Fruit fly (Drosophila melanogaster): ENCODE measurements around the gene Srp54k.
A peak's percentile ranks its signal among the peaks of the same experiment; 100 is the strongest.

Srp54k gene

dm6 chr3L:5154917-5155613 is 2.6 kb downstream of the Srp54k start (continued):
- peak; percentile 100 for TF ChIP-seq abd-A (tag; optimal IDR thresholded peaks at IDR 0.05)
- TF ChIP-seq CG11723 (GFP tag; optimal IDR thresholded peaks at IDR 0.05): no peak
- peak; percentile 49 for TF ChIP-seq gcm (GFP tag; optimal IDR thresholded peaks at IDR 0.05)
- TF ChIP-seq Bteb2 (GFP tag; optimal IDR thresholded peaks at IDR 0.05): peak; percentile 74
- no peak for TF ChIP-seq Opbp (GFP tag; IDR thresholded peaks at IDR 0.05; ENCODE audit: partially characterized antibody)
- peak; percentile 83 for TF ChIP-seq CG17359 (tag; optimal IDR thresholded peaks at IDR 0.05)
- TF ChIP-seq sens (GFP tag): peak; percentile 97
- peak; percentile 32 for TF ChIP-seq CG16815 (GFP tag; optimal IDR thresholded peaks at IDR 0.05)
- peak; percentile 56 for TF ChIP-seq Oli (tag; optimal IDR thresholded peaks at IDR 0.05)
- TF ChIP-seq CG9437 (GFP tag; optimal IDR thresholded peaks at IDR 0.05): peak; percentile 20
- peak; percentile 68 for TF ChIP-seq BtbVII (GFP tag; optimal IDR thresholded peaks at IDR 0.05)
- no peak for TF ChIP-seq Hr39 (optimal IDR thresholded peaks at IDR 0.05)
- peak; percentile 94 for TF ChIP-seq CG18599 (GFP tag; optimal IDR thresholded peaks at IDR 0.05)
- TF ChIP-seq mam (GFP tag; optimal IDR thresholded peaks at IDR 0.05): peak; percentile 82
- TF ChIP-seq Ravus (GFP tag; IDR thresholded peaks at IDR 0.05): peak; percentile 45
- TF ChIP-seq CG9932 (GFP tag; IDR thresholded peaks at IDR 0.05): no peak; the same call in 1 of the 2 replicates
- TF ChIP-seq CG13624 (GFP tag; optimal IDR thresholded peaks at IDR 0.05): peak; percentile 83
- no peak for TF ChIP-seq Lpt (GFP tag; optimal IDR thresholded peaks at IDR 0.05)
- TF ChIP-seq Optix (GFP tag; IDR thresholded peaks at IDR 0.05): no peak; the same call in 1 of the 3 replicates
- TF ChIP-seq Sin3A (optimal IDR thresholded peaks at IDR 0.05): no peak
- TF ChIP-seq insv (GFP tag; optimal IDR thresholded peaks at IDR 0.05): peak in 1 of 2 experiments; percentile 3
- TF ChIP-seq sc (optimal IDR thresholded peaks at IDR 0.05): no peak
- no peak for TF ChIP-seq sc (GFP tag; optimal IDR thresholded peaks at IDR 0.05)
- TF ChIP-seq D19B (GFP tag; optimal IDR thresholded peaks at IDR 0.05): peak; percentile 51
- peak; percentile 61; the same call in 2 of the 3 replicates for TF ChIP-seq CG14050 (GFP tag; IDR thresholded peaks at IDR 0.05)
- TF ChIP-seq cato (GFP tag; optimal IDR thresholded peaks at IDR 0.05; ENCODE audit: borderline replicate concordance): peak; percentile 59
- peak; percentile 51 for TF ChIP-seq nmo (GFP tag; optimal IDR thresholded peaks at IDR 0.05)
- TF ChIP-seq CG8924 (tag; optimal IDR thresholded peaks at IDR 0.05): no peak
- TF ChIP-seq CG13123 (GFP tag; optimal IDR thresholded peaks at IDR 0.05): no peak
- no peak for TF ChIP-seq jing (GFP tag; optimal IDR thresholded peaks at IDR 0.05)
- no peak for TF ChIP-seq CG17912 (GFP tag; optimal IDR thresholded peaks at IDR 0.05)
- TF ChIP-seq bowl (GFP tag; IDR thresholded peaks at IDR 0.05): 0 out of 2 replicates have a peak, but pooled peaks have one; percentile 21
- TF ChIP-seq CG15269 (tag; optimal IDR thresholded peaks at IDR 0.05): peak; percentile 79
- TF ChIP-seq kah (GFP tag; optimal IDR thresholded peaks at IDR 0.05): peak; percentile 45
- TF ChIP-seq ase (GFP tag; IDR thresholded peaks at IDR 0.05): peak; percentile 80
- TF ChIP-seq CG32532 (GFP tag; IDR thresholded peaks at IDR 0.05): peak; percentile 88
- TF ChIP-seq sob (GFP tag; IDR thresholded peaks at IDR 0.05): peak; percentile 90
- peak; percentile 51 for TF ChIP-seq CG10959 (GFP tag; IDR thresholded peaks at IDR 0.05)
- peak; percentile 80 for TF ChIP-seq ind (GFP tag; optimal IDR thresholded peaks at IDR 0.05)
- peak; percentile 71 for TF ChIP-seq pnt (GFP tag; optimal IDR thresholded peaks at IDR 0.05)
- peak; percentile 85 for TF ChIP-seq CG2678 (tag; optimal IDR thresholded peaks at IDR 0.05)
- TF ChIP-seq CG6175 (GFP tag; IDR thresholded peaks at IDR 0.05): no peak
- TF ChIP-seq CG12744 (GFP tag; optimal IDR thresholded peaks at IDR 0.05): peak; percentile 39
- TF ChIP-seq dpn (GFP tag; optimal IDR thresholded peaks at IDR 0.05): peak; percentile 69 to 79
- TF ChIP-seq HHEX (GFP tag; optimal IDR thresholded peaks at IDR 0.05): peak; percentile 71
- TF ChIP-seq B-H2 (GFP tag; optimal IDR thresholded peaks at IDR 0.05): peak; percentile 69
- no peak for TF ChIP-seq prd (optimal IDR thresholded peaks at IDR 0.05)
- TF ChIP-seq prd (GFP tag; IDR thresholded peaks at IDR 0.05): no peak; the same call in 2 of the 3 replicates
- peak; percentile 79 for TF ChIP-seq gro (GFP tag; optimal IDR thresholded peaks at IDR 0.05)
- TF ChIP-seq CG7556 (GFP tag; optimal IDR thresholded peaks at IDR 0.05): peak; percentile 88
- TF ChIP-seq tll (GFP tag; optimal IDR thresholded peaks at IDR 0.05): no peak

All from whole organism, embryonic.